Fruit fly (Drosophila melanogaster) S2 (cell line): Measurements from ENCODE around the gene Nazo.

Experiments
- CG8478 ChIP-seq: fragments of >200 bp; optimal IDR thresholded peaks from 2 replicates; lab custom pipeline; 2018
- CTCF ChIP-seq, 2 experiments: fragments of >200 bp; optimal IDR thresholded peaks; 2 replicates each; lab custom pipeline; 2018

DNA sequence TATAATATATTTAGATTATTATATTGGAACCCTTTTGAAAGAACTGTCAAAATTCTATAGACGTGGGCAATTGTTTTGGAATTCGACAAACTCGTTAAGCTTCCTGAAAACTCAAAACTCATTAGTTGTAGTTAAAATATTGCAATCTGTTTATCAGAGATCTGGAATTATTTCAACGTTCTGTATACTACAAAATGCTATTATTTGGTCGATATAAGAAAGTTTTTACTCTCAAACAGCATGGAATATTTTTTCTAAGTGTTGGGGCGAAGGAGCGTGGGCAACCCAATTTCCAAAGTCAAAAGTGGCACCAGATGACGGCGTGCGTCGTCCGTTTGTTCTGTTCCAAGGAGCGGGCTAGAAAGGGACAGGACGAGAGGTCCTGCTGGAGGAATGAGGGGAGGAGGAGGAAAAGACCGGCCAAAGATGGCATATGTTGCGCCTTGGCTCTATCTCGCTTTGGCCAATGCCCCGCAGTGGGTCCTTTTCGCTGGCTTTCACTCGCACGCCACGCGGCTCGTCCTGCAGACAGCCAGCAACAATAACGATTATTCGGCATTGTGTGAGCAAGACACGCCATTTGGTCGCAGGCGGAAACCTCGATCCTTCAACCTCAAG, 1.8 kb upstream of the Nazo start:
- TF ChIP-seq CG8478 (lab: Kevin White, UChicago) (no peak), CTCF (optimal IDR thresholded peaks at IDR 0.05; lab: Kevin White, UChicago) (no peak)
